Worm (Caenorhabditis elegans): ENCODE data around the gene Y2H9A.6.

Gene Y2H9A.6

ce11 chrV:13473467-13473866, 29.8 kb downstream of the Y2H9A.6 start, which contains the start of gene T10G3.1 (continued):
- TF ChIP-seq C34B4.2 (tag; optimal IDR thresholded peaks at IDR 0.05) (no peak), nhr-90 (tag; optimal IDR thresholded peaks at IDR 0.05; ENCODE audit: poor library complexity) (no peak), ets-5 (GFP tag; IDR thresholded peaks at IDR 0.05) (no peak), tbx-2 (tag; optimal IDR thresholded peaks at IDR 0.05) (peak; percentile 8), isw-1 (GFP tag; IDR thresholded peaks at IDR 0.05) (no peak), nhr-19 (GFP tag; conservative IDR thresholded peaks at IDR 0.05) (peak; percentile 52), nhr-71 (tag; optimal IDR thresholded peaks at IDR 0.05) (peak; percentile 85), nhr-85 (tag) (no peak), lsy-2 (tag; optimal IDR thresholded peaks at IDR 0.05) (peak; percentile 37 to 44), unc-98 (GFP tag; IDR thresholded peaks at IDR 0.05) (no peak), C04F5.9 (tag; optimal IDR thresholded peaks at IDR 0.05) (no peak), elt-3 (tag; optimal IDR thresholded peaks at IDR 0.05) (no peak), pqm-1 (tag; optimal IDR thresholded peaks at IDR 0.05) (no peak), sptf-1 (tag; optimal IDR thresholded peaks at IDR 0.05) (no peak), ztf-4 (tag; optimal IDR thresholded peaks at IDR 0.05) (peak; percentile 17), elt-2 (tag; optimal IDR thresholded peaks at IDR 0.05) (no peak), irx-1 (tag; optimal IDR thresholded peaks at IDR 0.05) (no peak), nhr-237 (tag; optimal IDR thresholded peaks at IDR 0.05) (no peak), lin-39 (tag; optimal IDR thresholded peaks at IDR 0.05) (no peak), mab-9 (GFP tag; IDR thresholded peaks at IDR 0.05) (no peak), ztf-11 (tag; optimal IDR thresholded peaks at IDR 0.05) (no peak), mef-2 (tag; optimal IDR thresholded peaks at IDR 0.05) (no peak), zag-1 (tag; optimal IDR thresholded peaks at IDR 0.05) (no peak), efl-1 (optimal IDR thresholded peaks at IDR 0.05) (peak in 1 of 2 experiments; percentile 22), efl-1 (GFP tag; optimal IDR thresholded peaks at IDR 0.05 in 1 of 2) (peak in 1 of 2 experiments; percentile 56), unc-130 (tag; optimal IDR thresholded peaks at IDR 0.05) (peak; percentile 37), tlp-1 (tag; optimal IDR thresholded peaks at IDR 0.05) (no peak), nhr-84 (tag; optimal IDR thresholded peaks at IDR 0.05) (no peak), nhr-12 (tag; optimal IDR thresholded peaks at IDR 0.05) (no peak), Y116A8C.19 (tag; optimal IDR thresholded peaks at IDR 0.05; ENCODE audit: borderline replicate concordance) (no peak), fkh-4 (tag; optimal IDR thresholded peaks at IDR 0.05; ENCODE audit: borderline replicate concordance) (no peak), snu-23 (GFP tag; optimal IDR thresholded peaks at IDR 0.05) (peak; percentile 40), pag-3 (tag; optimal IDR thresholded peaks at IDR 0.05; ENCODE audit: borderline replicate concordance, insufficient read depth) (no peak), ceh-82 (tag; optimal IDR thresholded peaks at IDR 0.05) (no peak), egl-13 (tag; optimal IDR thresholded peaks at IDR 0.05) (no peak), lin-14 (GFP tag; optimal IDR thresholded peaks at IDR 0.05) (peak; percentile 70), nhr-76 (tag; optimal IDR thresholded peaks at IDR 0.05) (no peak), grh-1 (GFP tag; IDR thresholded peaks at IDR 0.05) (no peak), unc-62 (GFP tag; optimal IDR thresholded peaks at IDR 0.05) (no peak), nhr-11 (tag; optimal IDR thresholded peaks at IDR 0.05) (no peak), mdl-1 (tag; optimal IDR thresholded peaks at IDR 0.05) (no peak)

ce11 chrV:13476350-13476749, 32.7 kb downstream of the Y2H9A.6 start, which contains the start of gene T10G3.8:
T10G3.8 (minus strand) TSS chrV:13476450.
- TF ChIP-seq nhr-85 (tag), result no peak
- TF ChIP-seq efl-1 (optimal IDR thresholded peaks at IDR 0.05), result no peak
- peak in 1 of 2 experiments; percentile 66 for TF ChIP-seq efl-1 (GFP tag; optimal IDR thresholded peaks at IDR 0.05 in 1 of 2)

ce11 chrV:13479766-13480165, 36.1 kb downstream of the Y2H9A.6 start, which contains the start of gene T10G3.2:
T10G3.2 (minus strand) TSS chrV:13479866.
- no peak for TF ChIP-seq hlh-4 (tag; optimal IDR thresholded peaks at IDR 0.05)
- no peak for TF ChIP-seq lsy-2 (tag; optimal IDR thresholded peaks at IDR 0.05)
- TF ChIP-seq fkh-8 (tag; optimal IDR thresholded peaks at IDR 0.05), result no peak
- TF ChIP-seq lin-35 (GFP tag; optimal IDR thresholded peaks at IDR 0.05), result no peak
- no peak for TF ChIP-seq nhr-237 (tag; optimal IDR thresholded peaks at IDR 0.05)
